Fruit fly (Drosophila melanogaster) whole organism, embryonic: Measurements from ENCODE around the gene CG11999.

Experiments
- Adf1 ChIP-seq: fragments of 200-800 bp; sonication (Bioruptor generic); IDR thresholded peaks from 2 replicates; pipeline ENCODE4 v1.3.6; 2022; ENCODE audit warnings: missing biosample characterization, missing genetic modification characterization
- Atf6 ChIP-seq: fragments of 200-800 bp; sonication (Bioruptor generic); IDR thresholded peaks from 2 replicates; pipeline ENCODE4 v1.3.6; 2022; ENCODE audit warnings: missing biosample characterization, missing genetic modification characterization
- CG11085 ChIP-seq: fragments of 200-800 bp; sonication (Bioruptor generic); IDR thresholded peaks from 2 replicates; pipeline ENCODE4 v1.3.6; 2022; ENCODE audit warnings: missing biosample characterization, missing genetic modification characterization
- CG12299 ChIP-seq: fragments of 200-800 bp; sonication (Bioruptor generic); optimal IDR thresholded peaks from 2 replicates; lab custom pipeline; 2018; ENCODE audit warnings: missing biosample characterization, mild to moderate bottlenecking, missing genetic modification characterization
- CG12744 ChIP-seq: fragments of 200-800 bp; sonication (Bioruptor generic); optimal IDR thresholded peaks from 2 replicates; lab custom pipeline; 2016; ENCODE audit warnings: missing biosample characterization, missing genetic modification characterization
- CG12942 ChIP-seq: fragments of 200-800 bp; sonication (Bioruptor generic); optimal IDR thresholded peaks from 3 replicates; lab custom pipeline; 2016; ENCODE audit warnings: missing biosample characterization, missing genetic modification characterization
- CG14441 ChIP-seq: fragments of 200-800 bp; sonication (Bioruptor generic); IDR thresholded peaks from 2 replicates; pipeline ENCODE4 v1.3.6; 2022; ENCODE audit warnings: missing biosample characterization, missing genetic modification characterization
- CG1603 ChIP-seq: fragments of 200-800 bp; sonication (Bioruptor generic); optimal IDR thresholded peaks from 2 replicates; lab custom pipeline; 2019; ENCODE audit warnings: missing biosample characterization, mild to moderate bottlenecking, missing genetic modification characterization, moderate library complexity
- CG17359 ChIP-seq: fragments of 200-800 bp; sonication (Bioruptor generic); optimal IDR thresholded peaks from 3 replicates; lab custom pipeline; 2018; ENCODE audit warnings: missing biosample characterization, mild to moderate bottlenecking, missing genetic modification characterization, moderate library complexity
- CG17829 ChIP-seq: fragments of 200-800 bp; optimal IDR thresholded peaks from 2 replicates; lab custom pipeline; 2019; ENCODE audit warnings: missing biosample characterization, mild to moderate bottlenecking, missing genetic modification characterization, moderate library complexity
- CG18011 ChIP-seq: fragments of 200-800 bp; sonication (Bioruptor generic); optimal IDR thresholded peaks from 2 replicates; lab custom pipeline; 2017; ENCODE audit warnings: missing biosample characterization, missing genetic modification characterization, mild to moderate bottlenecking, moderate library complexity, missing genotype
- CG18619 ChIP-seq: fragments of 200-800 bp; sonication (Bioruptor generic); optimal IDR thresholded peaks from 3 replicates; lab custom pipeline; 2017; ENCODE audit warnings: missing biosample characterization, mild to moderate bottlenecking, missing genetic modification characterization
- CG3065 ChIP-seq: fragments of 200-800 bp; sonication (Bioruptor generic); optimal IDR thresholded peaks from 2 replicates; lab custom pipeline; 2016; ENCODE audit warnings: missing biosample characterization, missing genetic modification characterization
- CG3407 ChIP-seq: fragments of 200-800 bp; sonication (Bioruptor generic); optimal IDR thresholded peaks from 2 replicates; lab custom pipeline; 2018; ENCODE audit warnings: missing biosample characterization, mild to moderate bottlenecking, missing genetic modification characterization
- CG6254 ChIP-seq: fragments of 200-800 bp; sonication (Bioruptor generic); optimal IDR thresholded peaks from 3 replicates; lab custom pipeline; 2017; ENCODE audit warnings: mild to moderate bottlenecking, missing biosample characterization, missing genetic modification reagents, missing genetic modification characterization
- CG6689 ChIP-seq: fragments of 200-800 bp; sonication (Bioruptor generic); IDR thresholded peaks from 2 replicates; pipeline ENCODE4 v1.3.6; 2022; ENCODE audit warnings: missing biosample characterization, missing genetic modification characterization
- CG6791 ChIP-seq: fragments of 200-800 bp; sonication (Bioruptor generic); IDR thresholded peaks from 3 replicates; pipeline ENCODE4 v1.3.6; 2022; ENCODE audit warnings: missing biosample characterization, missing genetic modification characterization; ENCODE audit not compliant: partially characterized antibody
- CG7556 ChIP-seq: fragments of 200-800 bp; sonication (Bioruptor generic); optimal IDR thresholded peaks from 2 replicates; lab custom pipeline; 2017; ENCODE audit warnings: missing biosample characterization, mild to moderate bottlenecking, missing genetic modification characterization
- CG8388 ChIP-seq: fragments of 200-800 bp; sonication (Bioruptor generic); optimal IDR thresholded peaks from 2 replicates; lab custom pipeline; 2019; ENCODE audit warnings: missing biosample characterization, mild to moderate bottlenecking, missing genetic modification characterization, moderate library complexity
- CG8478 ChIP-seq: fragments of >200 bp; optimal IDR thresholded peaks from 2 replicates; lab custom pipeline; 2018
- CG9932 ChIP-seq: fragments of 200-800 bp; sonication (Bioruptor generic); IDR thresholded peaks from 2 replicates; pipeline ENCODE4 v1.3.6; 2022; ENCODE audit warnings: missing biosample characterization, missing genetic modification characterization
- D19A ChIP-seq: fragments of 200-800 bp; optimal IDR thresholded peaks from 3 replicates; lab custom pipeline; 2019; ENCODE audit warnings: missing biosample characterization, mild to moderate bottlenecking, missing genetic modification characterization, moderate library complexity
- HHEX ChIP-seq: fragments of 200-800 bp; sonication (Bioruptor generic); optimal IDR thresholded peaks from 3 replicates; lab custom pipeline; 2017; ENCODE audit warnings: missing biosample characterization, mild to moderate bottlenecking, missing genetic modification characterization, missing genetic modification reagents
- Hr3 ChIP-seq: fragments of 200-800 bp; sonication (Bioruptor generic); optimal IDR thresholded peaks from 3 replicates; lab custom pipeline; 2016; ENCODE audit warnings: missing biosample characterization, missing genetic modification characterization
- Optix ChIP-seq: fragments of 200-800 bp; sonication (Bioruptor generic); IDR thresholded peaks from 3 replicates; pipeline ENCODE4 v1.3.6; 2022; ENCODE audit warnings: missing biosample characterization, missing genetic modification characterization
- Ssrp ChIP-seq: fragments of 200-800 bp; sonication (Bioruptor generic); optimal IDR thresholded peaks from 2 replicates; lab custom pipeline; 2018; ENCODE audit warnings: missing biosample characterization, mild to moderate bottlenecking, missing genetic modification characterization, moderate library complexity
- Tbp ChIP-seq: fragments of >200 bp; optimal IDR thresholded peaks from 2 replicates; lab custom pipeline; 2018; ENCODE audit warnings: missing biosample characterization, missing genetic modification characterization
- Trl ChIP-seq, 3 experiments: fragments of >200 bp in 2 of 3; fragments of 200-800 bp in 1 of 3; sonication (Bioruptor generic) in 1 of 3; optimal IDR thresholded peaks; 2 replicates in 1 of 3; 3 replicates in 2 of 3; lab custom pipeline; 2016 to 2017; ENCODE audit warnings: missing biosample characterization in 1 of 3, missing genetic modification characterization in 1 of 3
- amos ChIP-seq: fragments of 200-800 bp; sonication (Bioruptor generic); IDR thresholded peaks from 2 replicates; pipeline ENCODE4 v1.3.6; 2022; ENCODE audit warnings: missing biosample characterization, missing genetic modification characterization; ENCODE audit not compliant: partially characterized antibody
- aop ChIP-seq: fragments of 200-800 bp; sonication (Bioruptor generic); IDR thresholded peaks from 2 replicates; pipeline ENCODE4 v1.3.6; 2022; ENCODE audit warnings: missing biosample characterization, missing genetic modification characterization
- ara ChIP-seq: fragments of 200-800 bp; sonication (Bioruptor generic); IDR thresholded peaks from 2 replicates; pipeline ENCODE4 v1.3.6; 2022; ENCODE audit warnings: missing biosample characterization, missing genetic modification characterization
- da ChIP-seq: fragments of 200-800 bp; sonication (Bioruptor generic); optimal IDR thresholded peaks from 2 replicates; lab custom pipeline; 2016; ENCODE audit warnings: missing biosample characterization, missing genetic modification characterization
- dm ChIP-seq: fragments of 200-800 bp; sonication (Bioruptor generic); optimal IDR thresholded peaks from 3 replicates; lab custom pipeline; 2016; ENCODE audit warnings: missing biosample characterization, missing genetic modification characterization
- dmrt11E ChIP-seq: fragments of 200-800 bp; sonication (Bioruptor generic); optimal IDR thresholded peaks from 3 replicates; lab custom pipeline; 2018; ENCODE audit warnings: missing biosample characterization, mild to moderate bottlenecking, missing genetic modification characterization, moderate library complexity
- ewg ChIP-seq: fragments of 200-800 bp; sonication (Bioruptor generic); optimal IDR thresholded peaks from 3 replicates; lab custom pipeline; 2017; ENCODE audit warnings: mild to moderate bottlenecking, missing biosample characterization, missing genetic modification reagents, missing genetic modification characterization
- fru ChIP-seq: fragments of >200 bp; optimal IDR thresholded peaks from 2 replicates; lab custom pipeline; 2017
- ftz-f1 ChIP-seq: fragments of 200-800 bp; sonication (Bioruptor generic); optimal IDR thresholded peaks from 2 replicates; lab custom pipeline; 2016; ENCODE audit warnings: missing biosample characterization, missing genetic modification characterization
- grau ChIP-seq: fragments of 200-800 bp; optimal IDR thresholded peaks from 3 replicates; lab custom pipeline; 2019; ENCODE audit warnings: missing biosample characterization, mild to moderate bottlenecking, missing genetic modification characterization, moderate library complexity
- lab ChIP-seq: fragments of 200-800 bp; sonication (Bioruptor generic); optimal IDR thresholded peaks from 3 replicates; lab custom pipeline; 2017; ENCODE audit warnings: missing biosample characterization, missing genetic modification characterization, mild to moderate bottlenecking, moderate library complexity, missing genetic modification reagents
- lola ChIP-seq, 3 experiments: fragments of >200 bp in 2 of 3; fragments of 200-800 bp in 1 of 3; sonication (Bioruptor generic) in 1 of 3; optimal IDR thresholded peaks; 2 replicates each; lab custom pipeline; 2017 to 2019; ENCODE audit warnings: missing biosample characterization in 3 of 3, missing genetic modification characterization in 3 of 3, mild to moderate bottlenecking in 1 of 3, moderate library complexity in 1 of 3
- pzg ChIP-seq: fragments of 200-800 bp; sonication (Bioruptor generic); optimal IDR thresholded peaks from 3 replicates; lab custom pipeline; 2018; ENCODE audit warnings: missing biosample characterization, mild to moderate bottlenecking, missing genetic modification characterization, moderate library complexity
- ro ChIP-seq: fragments of 200-800 bp; sonication (Bioruptor generic); IDR thresholded peaks from 2 replicates; pipeline ENCODE4 v1.3.6; 2022; ENCODE audit warnings: missing biosample characterization, missing genetic modification characterization
- sd ChIP-seq: fragments of 200-800 bp; sonication (Bioruptor generic); optimal IDR thresholded peaks from 3 replicates; lab custom pipeline; 2018; ENCODE audit warnings: missing biosample characterization, mild to moderate bottlenecking, missing genetic modification characterization, moderate library complexity
- sens-2 ChIP-seq: fragments of 200-800 bp; sonication (Bioruptor generic); IDR thresholded peaks from 2 replicates; pipeline ENCODE4 v1.3.6; 2022; ENCODE audit warnings: missing biosample characterization, missing genetic modification characterization
- sisA ChIP-seq: fragments of 200-800 bp; sonication (Bioruptor generic); IDR thresholded peaks from 2 replicates; pipeline ENCODE4 v1.3.6; 2022; ENCODE audit warnings: missing biosample characterization, missing genetic modification characterization
- slbo ChIP-seq: fragments of 200-800 bp; sonication (Bioruptor generic); IDR thresholded peaks from 2 replicates; pipeline ENCODE4 v1.3.6; 2022; ENCODE audit warnings: missing biosample characterization, missing genetic modification characterization
- slou ChIP-seq: fragments of 200-800 bp; sonication (Bioruptor generic); optimal IDR thresholded peaks from 3 replicates; lab custom pipeline; 2016; ENCODE audit warnings: missing biosample characterization, missing genetic modification characterization
- sug ChIP-seq: fragments of 200-800 bp; optimal IDR thresholded peaks from 2 replicates; lab custom pipeline; 2019; ENCODE audit warnings: missing biosample characterization, mild to moderate bottlenecking, missing genetic modification characterization, moderate library complexity
- tup ChIP-seq: fragments of 200-800 bp; sonication (Bioruptor generic); optimal IDR thresholded peaks from 2 replicates; lab custom pipeline; 2016; ENCODE audit warnings: missing biosample characterization, mild to moderate bottlenecking, missing genetic modification characterization, moderate library complexity
- yki ChIP-seq: fragments of >200 bp; optimal IDR thresholded peaks from 3 replicates; lab custom pipeline; 2018

CG11999 gene

dm6 chr3R:5319059-5319785 is 35.3 kb downstream of the CG11999 start (continued):
- TF ChIP-seq CG3065 (GFP tag; lab: Kevin White, UChicago) (no peak), CG12299 (tag; lab: Kevin White, UChicago) (peak; percentile 40), D19A (peak; percentile 46), dmrt11E (tag; lab: Kevin White, UChicago) (peak; percentile 67), CG11085 (no peak), CG6791 (GFP tag; lab: Robert Waterston, UW) (no peak), CG6689 (0 out of 2 replicates have a peak, but pooled peaks have one; percentile 6), Optix (GFP tag; lab: Robert Waterston, UW) (no peak), aop (no peak), CG17829 (tag; lab: Kevin White, UChicago) (peak; percentile 29), slou (GFP tag; lab: Kevin White, UChicago) (no peak), Hr3 (GFP tag; lab: Kevin White, UChicago) (no peak), ro (GFP tag; lab: Robert Waterston, UW) (no peak), CG3407 (GFP tag; lab: Kevin White, UChicago) (peak; percentile 61), sens-2 (peak; percentile 36; the same call in 1 of the 2 replicates), yki (lab: Kevin White, UChicago) (no peak), CG12942 (no peak), ewg (GFP tag; lab: Kevin White, UChicago) (no peak), ftz-f1 (GFP tag; lab: Kevin White, UChicago) (no peak), sisA (no peak), tup (GFP tag; lab: Kevin White, UChicago) (no peak), ara (GFP tag; lab: Robert Waterston, UW) (no peak), dm (no peak), sug (tag; lab: Kevin White, UChicago) (no peak), pzg (GFP tag; lab: Kevin White, UChicago) (no peak), Adf1 (GFP tag; lab: Robert Waterston, UW) (no peak), CG12744 (GFP tag; lab: Kevin White, UChicago) (no peak), amos (GFP tag; lab: Robert Waterston, UW) (no peak), CG14441 (GFP tag; lab: Robert Waterston, UW) (no peak), CG8478 (lab: Kevin White, UChicago) (no peak), grau (tag; lab: Kevin White, UChicago) (no peak), CG17359 (tag; lab: Kevin White, UChicago) (peak; percentile 33), Trl (optimal IDR thresholded peaks at IDR 0.05; lab: Kevin White, UChicago) (no peak), Trl (GFP tag; optimal IDR thresholded peaks at IDR 0.05; lab: Kevin White, UChicago) (peak; percentile 47), Tbp (GFP tag; lab: Kevin White, UChicago) (no peak), CG9932 (no peak), Ssrp (tag; lab: Kevin White, UChicago) (no peak), da (GFP tag; lab: Kevin White, UChicago) (no peak), CG1603 (tag; lab: Kevin White, UChicago) (peak; percentile 0), CG8388 (GFP tag; lab: Kevin White, UChicago) (no peak), HHEX (GFP tag; lab: Kevin White, UChicago) (peak; percentile 24), lola (GFP tag; optimal IDR thresholded peaks at IDR 0.05; lab: Kevin White, UChicago) (peak in 1 of 3 experiments; percentile 56), sd (tag; lab: Kevin White, UChicago) (peak; percentile 23), CG6254 (GFP tag; lab: Kevin White, UChicago) (peak; percentile 28), CG18619 (GFP tag; lab: Kevin White, UChicago) (peak; percentile 39), CG7556 (GFP tag; lab: Kevin White, UChicago) (peak; percentile 61), Atf6 (GFP tag; lab: Robert Waterston, UW) (no peak), lab (peak; percentile 30), slbo (GFP tag; lab: Robert Waterston, UW) (no peak), fru (no peak), CG18011 (GFP tag; lab: Kevin White, UChicago) (peak; percentile 2)
